Worm (Caenorhabditis elegans) whole organism, L3 larva: ENCODE measurements around the gene lhpp-1.

Experiments used
- ZK546.5 ChIP-seq: sonication (generic microtip); optimal IDR thresholded peaks from 2 replicates; lab custom pipeline; 2017; ENCODE audit warnings: missing biosample characterization, missing genetic modification characterization
- aly-2 ChIP-seq: fragments of 150-350 bp; optimal IDR thresholded peaks from 2 replicates; lab custom pipeline; 2014; ENCODE audit warnings: missing biosample characterization, missing genetic modification characterization
- ama-1 ChIP-seq: fragments of 150-350 bp; optimal IDR thresholded peaks from 2 replicates; lab custom pipeline; 2018
- ceh-16 ChIP-seq: sonication (generic microtip); optimal IDR thresholded peaks from 2 replicates; lab custom pipeline; 2017; ENCODE audit warnings: missing biosample characterization, missing genetic modification characterization
- ceh-28 ChIP-seq: fragments of 150-350 bp; optimal IDR thresholded peaks from 2 replicates; lab custom pipeline; 2014; ENCODE audit warnings: missing biosample characterization, missing genetic modification reagents, missing genetic modification characterization
- ceh-82 ChIP-seq: fragments of 150-350 bp; optimal IDR thresholded peaks from 2 replicates; lab custom pipeline; 2014; ENCODE audit warnings: missing biosample characterization, missing genetic modification characterization
- ceh-9 ChIP-seq: sonication (generic microtip); optimal IDR thresholded peaks from 2 replicates; lab custom pipeline; 2018; ENCODE audit warnings: missing biosample characterization, missing genetic modification characterization
- daf-12 ChIP-seq: fragments of 150-350 bp; optimal IDR thresholded peaks from 2 replicates; lab custom pipeline; 2014; ENCODE audit warnings: missing biosample characterization, missing genetic modification reagents, missing genetic modification characterization
- egl-27 ChIP-seq: sonication (generic microtip); optimal IDR thresholded peaks from 4 replicates; lab custom pipeline; 2017; ENCODE audit warnings: missing biosample characterization, missing genetic modification reagents, missing genetic modification characterization
- egl-5 ChIP-seq: fragments of 150-350 bp; optimal IDR thresholded peaks from 2 replicates; lab custom pipeline; 2017; ENCODE audit warnings: missing biosample characterization, missing genetic modification reagents, missing genetic modification characterization, inconsistent platforms
- elt-1 ChIP-seq: fragments of 150-350 bp; optimal IDR thresholded peaks from 2 replicates; lab custom pipeline; 2014; ENCODE audit warnings: missing biosample characterization, missing genetic modification characterization
- elt-2 ChIP-seq: sonication (generic microtip); optimal IDR thresholded peaks from 2 replicates; lab custom pipeline; 2016; ENCODE audit warnings: missing genetic modification reagents, mild to moderate bottlenecking, missing genetic modification characterization, missing compliant biosample characterization
- elt-3 ChIP-seq, 3 experiments: fragments of 150-350 bp in 1 of 3; sonication (generic microtip) in 2 of 3; optimal IDR thresholded peaks; 2 replicates in 2 of 3; 4 replicates in 1 of 3; lab custom pipeline; 2014 to 2017; ENCODE audit warnings: missing biosample characterization in 3 of 3, missing genetic modification characterization in 3 of 3
- eor-1 ChIP-seq, 2 experiments: fragments of 150-350 bp; optimal IDR thresholded peaks; 2 replicates each; lab custom pipeline; 2014 to 2018; ENCODE audit warnings: missing biosample characterization in 2 of 2, missing genetic modification characterization in 2 of 2
- fkh-10 ChIP-seq: sonication (generic microtip); optimal IDR thresholded peaks from 2 replicates; lab custom pipeline; 2017; ENCODE audit warnings: missing biosample characterization, missing genetic modification reagents, missing genetic modification characterization
- fkh-2 ChIP-seq: fragments of 150-350 bp; optimal IDR thresholded peaks from 2 replicates; lab custom pipeline; 2014; ENCODE audit warnings: missing biosample characterization, missing genetic modification reagents, missing genetic modification characterization
- hmg-11 ChIP-seq: sonication (generic microtip); optimal IDR thresholded peaks from 2 replicates; lab custom pipeline; 2016; ENCODE audit warnings: missing genetic modification characterization, missing compliant biosample characterization
- lin-15B ChIP-seq: fragments of 150-350 bp; optimal IDR thresholded peaks from 2 replicates; lab custom pipeline; 2014; ENCODE audit warnings: missing biosample characterization, missing genetic modification characterization
- lin-39 ChIP-seq: fragments of 150-350 bp; optimal IDR thresholded peaks from 2 replicates; lab custom pipeline; 2018; ENCODE audit warnings: missing biosample characterization, missing genetic modification reagents, missing genetic modification characterization
- lsy-12 ChIP-seq: sonication (generic microtip); optimal IDR thresholded peaks from 2 replicates; lab custom pipeline; 2016; ENCODE audit warnings: mild to moderate bottlenecking, missing genetic modification characterization, missing compliant biosample characterization
- mdl-1 ChIP-seq: fragments of 150-350 bp; optimal IDR thresholded peaks from 2 replicates; lab custom pipeline; 2014; ENCODE audit warnings: missing biosample characterization, missing genetic modification characterization
- nfya-1 ChIP-seq: sonication (generic microtip); optimal IDR thresholded peaks from 2 replicates; lab custom pipeline; 2017; ENCODE audit warnings: missing genetic modification characterization, mild to moderate bottlenecking, missing compliant biosample characterization, antibody characterized with exemption, moderate library complexity; ENCODE audit not compliant: insufficient read depth
- nhr-11 ChIP-seq: fragments of 150-350 bp; optimal IDR thresholded peaks from 2 replicates; lab custom pipeline; 2014; ENCODE audit warnings: missing biosample characterization, missing genetic modification characterization
- nhr-12 ChIP-seq: fragments of 150-350 bp; optimal IDR thresholded peaks from 2 replicates; lab custom pipeline; 2014; ENCODE audit warnings: missing biosample characterization, missing genetic modification characterization
- nhr-23 ChIP-seq: fragments of 150-350 bp; optimal IDR thresholded peaks from 2 replicates; lab custom pipeline; 2014; ENCODE audit warnings: missing biosample characterization, missing genetic modification reagents, missing genetic modification characterization
- nhr-237 ChIP-seq: fragments of 150-350 bp; optimal IDR thresholded peaks from 2 replicates; lab custom pipeline; 2014; ENCODE audit warnings: missing biosample characterization, missing genetic modification characterization
- nhr-25 ChIP-seq: sonication (generic microtip); optimal IDR thresholded peaks from 2 replicates; lab custom pipeline; 2017; ENCODE audit warnings: missing biosample characterization, missing genetic modification characterization
- nhr-43 ChIP-seq: sonication (generic microtip); optimal IDR thresholded peaks from 2 replicates; lab custom pipeline; 2016; ENCODE audit warnings: mild to moderate bottlenecking, missing genetic modification characterization, missing compliant biosample characterization; ENCODE audit not compliant: poor library complexity, severe bottlenecking
- nhr-67 ChIP-seq: fragments of 150-350 bp; optimal IDR thresholded peaks from 2 replicates; lab custom pipeline; 2014; ENCODE audit warnings: missing biosample characterization, missing genetic modification characterization
- nhr-76 ChIP-seq: fragments of 150-350 bp; sonication (generic microtip); optimal IDR thresholded peaks from 5 replicates; lab custom pipeline; 2014; ENCODE audit warnings: missing biosample characterization, missing genetic modification characterization
- pha-4 ChIP-seq: fragments of 150-350 bp; optimal IDR thresholded peaks from 2 replicates; lab custom pipeline; 2014; ENCODE audit warnings: missing biosample characterization, missing genetic modification reagents, missing genetic modification characterization
- skn-1 ChIP-seq: fragments of 150-350 bp; optimal IDR thresholded peaks from 2 replicates; lab custom pipeline; 2014; ENCODE audit warnings: missing biosample characterization, missing genetic modification characterization
- unc-39 ChIP-seq: sonication (generic microtip); optimal IDR thresholded peaks from 4 replicates; lab custom pipeline; 2017; ENCODE audit warnings: missing biosample characterization, missing genetic modification characterization
- unc-62 ChIP-seq: fragments of 150-350 bp; sonication (generic microtip); optimal IDR thresholded peaks from 4 replicates; lab custom pipeline; 2014; ENCODE audit warnings: missing biosample characterization, missing genetic modification reagents, missing genetic modification characterization
- ztf-11 ChIP-seq: fragments of 150-350 bp; optimal IDR thresholded peaks from 2 replicates; lab custom pipeline; 2014; ENCODE audit warnings: missing biosample characterization, missing genetic modification characterization
- ztf-4 ChIP-seq: fragments of 150-350 bp; optimal IDR thresholded peaks from 2 replicates; lab custom pipeline; 2014; ENCODE audit warnings: missing biosample characterization, missing genetic modification characterization

Gene lhpp-1

DNA sequence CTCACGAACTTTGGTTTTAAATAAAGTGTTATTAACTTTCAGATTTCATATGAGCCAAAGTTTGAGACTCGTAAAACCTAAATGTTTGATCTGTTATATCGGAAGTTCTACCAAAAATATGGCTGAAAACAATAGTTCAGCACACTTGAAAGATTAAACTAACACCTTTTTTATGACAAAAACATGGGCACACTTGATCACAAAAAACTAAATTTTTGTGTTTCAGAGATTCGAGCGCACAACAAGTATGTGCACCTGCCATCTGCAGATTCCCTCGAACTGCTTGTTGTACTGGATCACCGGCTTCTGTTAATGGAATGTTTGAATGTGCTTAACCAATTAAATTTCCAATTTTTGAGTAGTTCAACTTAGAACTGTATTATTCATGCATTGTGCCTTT is 42.2 kb upstream of the lhpp-1 start:
- no peak for TF ChIP-seq nhr-237 (tag; lab: Kevin White, UChicago)
- no peak for TF ChIP-seq lin-39
- no peak for TF ChIP-seq ztf-4
- TF ChIP-seq pha-4 (tag; lab: Kevin White, UChicago), result no peak
- TF ChIP-seq skn-1 (tag; lab: Kevin White, UChicago), result no peak
- TF ChIP-seq ceh-16 (tag; lab: Kevin White, UChicago), result no peak
- TF ChIP-seq mdl-1 (tag; lab: Kevin White, UChicago), result no peak
- no peak for TF ChIP-seq unc-62
- TF ChIP-seq egl-5 (tag; lab: Kevin White, UChicago), result no peak
- TF ChIP-seq elt-1 (tag; lab: Kevin White, UChicago), result no peak
- TF ChIP-seq ceh-82, result no peak
- TF ChIP-seq nfya-1 (tag; lab: Kevin White, UChicago), result no peak
- TF ChIP-seq lsy-12, result no peak
- no peak for TF ChIP-seq ztf-11 (tag; lab: Kevin White, UChicago)
- TF ChIP-seq fkh-2 (tag; lab: Kevin White, UChicago), result no peak
- TF ChIP-seq ZK546.5, result no peak
- no peak for TF ChIP-seq aly-2 (tag; lab: Kevin White, UChicago)
- TF ChIP-seq nhr-23 (tag; lab: Kevin White, UChicago), result no peak

- TF ChIP-seq ceh-9 (no peak), elt-3 (tag; optimal IDR thresholded peaks at IDR 0.05; lab: Kevin White, UChicago) (no peak), nhr-76 (tag; lab: Kevin White, UChicago) (no peak), nhr-237 (tag; lab: Kevin White, UChicago) (no peak), elt-2 (tag; lab: Kevin White, UChicago) (no peak), nhr-67 (tag; lab: Kevin White, UChicago) (no peak), nhr-12 (no peak), pha-4 (tag; lab: Kevin White, UChicago) (no peak), nhr-43 (no peak), fkh-2 (tag; lab: Kevin White, UChicago) (no peak), ztf-11 (tag; lab: Kevin White, UChicago) (no peak), eor-1 (tag; optimal IDR thresholded peaks at IDR 0.05; lab: Kevin White, UChicago) (no peak), hmg-11 (tag; lab: Kevin White, UChicago) (no peak), ztf-4 (no peak)
Observed at ce11 chrV:12152857-12153256, 41.3 kb upstream of the lhpp-1 start, which contains the start of gene C27A7.8. Gene C27A7.8 (plus strand): TSS chrV:12153157.

- TF ChIP-seq fkh-2 (tag; lab: Kevin White, UChicago) (no peak), daf-12 (tag; lab: Kevin White, UChicago) (no peak), egl-5 (tag; lab: Kevin White, UChicago) (no peak), elt-2 (tag; lab: Kevin White, UChicago) (no peak), nhr-12 (no peak), nhr-25 (tag; lab: Kevin White, UChicago) (no peak), elt-3 (tag; optimal IDR thresholded peaks at IDR 0.05; lab: Kevin White, UChicago) (no peak), elt-1 (tag; lab: Kevin White, UChicago) (no peak), ama-1 (lab: Kevin White, UChicago) (no peak), fkh-10 (GFP tag; lab: Kevin White, UChicago) (no peak), nhr-67 (tag; lab: Kevin White, UChicago) (no peak), lin-15B (no peak), hmg-11 (tag; lab: Kevin White, UChicago) (no peak)
Observed at ce11 chrV:12150607-12151006, 39.0 kb upstream of the lhpp-1 start, which contains the start of gene che-11. Gene che-11 (minus strand): TSS chrV:12150707.

ce11 chrV:12140625-12141024 is 29.0 kb upstream of the lhpp-1 start, which contains the start of gene C27A7.3:
Gene C27A7.3 (plus strand): TSS chrV:12140925.
- TF ChIP-seq hmg-11 (tag; lab: Kevin White, UChicago) (no peak), daf-12 (tag; lab: Kevin White, UChicago) (no peak), elt-1 (tag; lab: Kevin White, UChicago) (no peak), egl-27 (tag; lab: Kevin White, UChicago) (no peak), ceh-82 (no peak), unc-39 (tag; lab: Kevin White, UChicago) (no peak), ceh-28 (tag; lab: Kevin White, UChicago) (no peak), skn-1 (tag; lab: Kevin White, UChicago) (no peak), pha-4 (tag; lab: Kevin White, UChicago) (no peak), nhr-11 (tag; lab: Kevin White, UChicago) (no peak), ceh-16 (tag; lab: Kevin White, UChicago) (no peak), nhr-76 (tag; lab: Kevin White, UChicago) (no peak), eor-1 (tag; optimal IDR thresholded peaks at IDR 0.05; lab: Kevin White, UChicago) (no peak), nfya-1 (tag; lab: Kevin White, UChicago) (no peak), nhr-23 (tag; lab: Kevin White, UChicago) (no peak), elt-3 (tag; optimal IDR thresholded peaks at IDR 0.05; lab: Kevin White, UChicago) (no peak), lin-39 (no peak)
- TF ChIP-seq, all 47 proteins: peak for 0
